Fruit fly (Drosophila melanogaster) whole organism, embryonic: ENCODE results near the gene cerv.

ENCODE experiments used
- CG10431 ChIP-seq: fragments of 200-800 bp; sonication (Bioruptor generic); optimal IDR thresholded peaks from 3 replicates; lab custom pipeline; 2018; ENCODE audit warnings: missing biosample characterization, mild to moderate bottlenecking, missing genetic modification characterization
- CG10462 ChIP-seq: fragments of 200-800 bp; sonication (Bioruptor generic); optimal IDR thresholded peaks from 2 replicates; lab custom pipeline; 2016; ENCODE audit warnings: missing biosample characterization, missing genetic modification characterization
- CG10959 ChIP-seq: fragments of 200-800 bp; sonication (Bioruptor generic); IDR thresholded peaks from 2 replicates; pipeline ENCODE4 v1.3.6; 2022; ENCODE audit warnings: missing biosample characterization, missing genetic modification characterization
- CG10979 ChIP-seq: fragments of 200-800 bp; sonication (Bioruptor generic); optimal IDR thresholded peaks from 2 replicates; lab custom pipeline; 2018; ENCODE audit warnings: missing biosample characterization, mild to moderate bottlenecking, missing genetic modification characterization, moderate library complexity
- CG11247 ChIP-seq: fragments of 200-800 bp; sonication (Bioruptor generic); IDR thresholded peaks from 2 replicates; pipeline ENCODE4 v1.3.6; 2022; ENCODE audit warnings: missing biosample characterization, missing genetic modification characterization
- CG11560 ChIP-seq: fragments of 200-800 bp; sonication (Bioruptor generic); IDR thresholded peaks from 3 replicates; pipeline ENCODE4 v1.3.6; 2022; ENCODE audit warnings: missing biosample characterization, missing genetic modification characterization
- CG11696 ChIP-seq: fragments of 200-800 bp; sonication (Bioruptor generic); IDR thresholded peaks from 2 replicates; pipeline ENCODE4 v1.3.6; 2022; ENCODE audit warnings: missing biosample characterization, missing genetic modification characterization
- CG1792 ChIP-seq: fragments of 200-800 bp; sonication (Bioruptor generic); optimal IDR thresholded peaks from 2 replicates; lab custom pipeline; 2016; ENCODE audit warnings: missing biosample characterization, missing genetic modification characterization
- CG31224 ChIP-seq: fragments of 200-800 bp; sonication (Bioruptor generic); IDR thresholded peaks from 2 replicates; pipeline ENCODE4 v1.3.6; 2022; ENCODE audit warnings: missing biosample characterization, missing genetic modification characterization
- CG32767 ChIP-seq: fragments of 200-800 bp; sonication (Bioruptor generic); IDR thresholded peaks from 2 replicates; pipeline ENCODE4 v1.3.6; 2022; ENCODE audit warnings: missing biosample characterization, missing genetic modification characterization
- CG3281 ChIP-seq: fragments of 200-800 bp; sonication (Bioruptor generic); optimal IDR thresholded peaks from 3 replicates; lab custom pipeline; 2017; ENCODE audit warnings: missing biosample characterization, mild to moderate bottlenecking, missing genetic modification characterization
- CG33557 ChIP-seq: fragments of 200-800 bp; sonication (Bioruptor generic); optimal IDR thresholded peaks from 2 replicates; lab custom pipeline; 2019; ENCODE audit warnings: missing biosample characterization, mild to moderate bottlenecking, missing genetic modification characterization, moderate library complexity
- CG4282 ChIP-seq: fragments of 200-800 bp; sonication (Bioruptor generic); optimal IDR thresholded peaks from 2 replicates; lab custom pipeline; 2016; ENCODE audit warnings: missing biosample characterization, missing genetic modification characterization
- CG4328 ChIP-seq: fragments of 200-800 bp; sonication (Bioruptor generic); optimal IDR thresholded peaks from 3 replicates; lab custom pipeline; 2017; ENCODE audit warnings: missing biosample characterization, missing genetic modification reagents, missing genetic modification characterization
- CG7372 ChIP-seq: fragments of 200-800 bp; sonication (Bioruptor generic); IDR thresholded peaks from 2 replicates; pipeline ENCODE4 v1.3.6; 2022; ENCODE audit warnings: missing biosample characterization, missing genetic modification characterization
- CG8944 ChIP-seq: fragments of 200-800 bp; sonication (Bioruptor generic); optimal IDR thresholded peaks from 3 replicates; lab custom pipeline; 2016; ENCODE audit warnings: missing biosample characterization, missing genetic modification characterization
- CG9437 ChIP-seq: fragments of 200-800 bp; sonication (Bioruptor generic); optimal IDR thresholded peaks from 2 replicates; lab custom pipeline; 2018; ENCODE audit warnings: missing biosample characterization, mild to moderate bottlenecking, missing genetic modification characterization
- D19A ChIP-seq: fragments of 200-800 bp; optimal IDR thresholded peaks from 3 replicates; lab custom pipeline; 2019; ENCODE audit warnings: missing biosample characterization, mild to moderate bottlenecking, missing genetic modification characterization, moderate library complexity
- Dfd ChIP-seq, 2 experiments: fragments of >200 bp; optimal IDR thresholded peaks; 2 replicates each; lab custom pipeline; 2017; ENCODE audit warnings: missing biosample characterization in 2 of 2, missing genetic modification characterization in 2 of 2
- Elba2 ChIP-seq: fragments of 200-800 bp; sonication (Bioruptor generic); optimal IDR thresholded peaks from 3 replicates; lab custom pipeline; 2016; ENCODE audit warnings: missing biosample characterization, missing genetic modification characterization
- Ets65A ChIP-seq: fragments of 200-800 bp; sonication (Bioruptor generic); peaks from one replicate; lab custom pipeline; 2016; ENCODE audit warnings: missing biosample characterization, missing genetic modification characterization
- Ets97D ChIP-seq: fragments of 200-800 bp; sonication (Bioruptor generic); optimal IDR thresholded peaks from 3 replicates; lab custom pipeline; 2016; ENCODE audit warnings: missing biosample characterization, missing genetic modification characterization
- GATAe ChIP-seq: fragments of 200-800 bp; sonication (Bioruptor generic); conservative IDR thresholded peaks from 2 replicates; pipeline ENCODE4 v1.3.6; 2022; ENCODE audit warnings: missing biosample characterization, missing genetic modification characterization
- HHEX ChIP-seq: fragments of 200-800 bp; sonication (Bioruptor generic); optimal IDR thresholded peaks from 3 replicates; lab custom pipeline; 2017; ENCODE audit warnings: missing biosample characterization, mild to moderate bottlenecking, missing genetic modification characterization, missing genetic modification reagents
- Hand ChIP-seq: fragments of 200-800 bp; sonication (Bioruptor generic); optimal IDR thresholded peaks from 2 replicates; lab custom pipeline; 2017; ENCODE audit warnings: mild to moderate bottlenecking, missing biosample characterization, missing genetic modification reagents, missing genetic modification characterization
- Hr3 ChIP-seq: fragments of 200-800 bp; sonication (Bioruptor generic); optimal IDR thresholded peaks from 3 replicates; lab custom pipeline; 2016; ENCODE audit warnings: missing biosample characterization, missing genetic modification characterization
- Max ChIP-seq: fragments of 200-800 bp; sonication (Bioruptor generic); optimal IDR thresholded peaks from 2 replicates; lab custom pipeline; 2016; ENCODE audit warnings: missing biosample characterization, mild to moderate bottlenecking, missing genetic modification characterization
- NC2α ChIP-seq: fragments of 200-800 bp; sonication (Bioruptor generic); optimal IDR thresholded peaks from 2 replicates; lab custom pipeline; 2016; ENCODE audit warnings: missing biosample characterization, missing genetic modification characterization
- Optix ChIP-seq: fragments of 200-800 bp; sonication (Bioruptor generic); IDR thresholded peaks from 3 replicates; pipeline ENCODE4 v1.3.6; 2022; ENCODE audit warnings: missing biosample characterization, missing genetic modification characterization
- Poxn ChIP-seq: fragments of 200-800 bp; sonication (Bioruptor generic); IDR thresholded peaks from 2 replicates; pipeline ENCODE4 v1.3.6; 2022; ENCODE audit warnings: missing biosample characterization, missing genetic modification characterization
- Sox102F ChIP-seq: fragments of 200-800 bp; sonication (Bioruptor generic); optimal IDR thresholded peaks from 2 replicates; lab custom pipeline; 2018; ENCODE audit warnings: missing biosample characterization, mild to moderate bottlenecking, missing genetic modification characterization, moderate library complexity
- YL-1 ChIP-seq: fragments of 200-800 bp; sonication (Bioruptor generic); optimal IDR thresholded peaks from 3 replicates; lab custom pipeline; 2017; ENCODE audit warnings: missing biosample characterization, mild to moderate bottlenecking, missing genetic modification characterization
- abd-A ChIP-seq: fragments of 200-800 bp; sonication (Bioruptor generic); optimal IDR thresholded peaks from 3 replicates; lab custom pipeline; 2019; ENCODE audit warnings: missing biosample characterization, mild to moderate bottlenecking, missing genetic modification characterization, moderate library complexity
- cato ChIP-seq: fragments of 200-800 bp; sonication (Bioruptor generic); optimal IDR thresholded peaks from 2 replicates; lab custom pipeline; 2016; ENCODE audit warnings: missing biosample characterization, missing genetic modification characterization, borderline replicate concordance
- dati ChIP-seq: fragments of 200-800 bp; sonication (Bioruptor generic); IDR thresholded peaks from 2 replicates; pipeline ENCODE4 v1.3.6; 2022; ENCODE audit warnings: missing biosample characterization, missing genetic modification characterization
- dm ChIP-seq: fragments of 200-800 bp; sonication (Bioruptor generic); optimal IDR thresholded peaks from 3 replicates; lab custom pipeline; 2016; ENCODE audit warnings: missing biosample characterization, missing genetic modification characterization
- eve ChIP-seq, 2 experiments: fragments of >200 bp; optimal IDR thresholded peaks; 2 replicates each; lab custom pipeline; 2017; ENCODE audit warnings: missing biosample characterization in 2 of 2, missing genetic modification characterization in 2 of 2
- fd3F ChIP-seq: fragments of 200-800 bp; sonication (Bioruptor generic); optimal IDR thresholded peaks from 2 replicates; lab custom pipeline; 2018; ENCODE audit warnings: missing biosample characterization, mild to moderate bottlenecking, missing genetic modification characterization, moderate library complexity
- her ChIP-seq: fragments of 200-800 bp; sonication (Bioruptor generic); optimal IDR thresholded peaks from 2 replicates; lab custom pipeline; 2016; ENCODE audit warnings: missing biosample characterization, missing genetic modification characterization
- hkb ChIP-seq, 2 experiments: fragments of 200-800 bp in 1 of 2; fragments of >200 bp in 1 of 2; sonication (Bioruptor generic) in 1 of 2; IDR thresholded peaks in 1 of 2; optimal IDR thresholded peaks in 1 of 2; 2 replicates each; pipeline versions ENCODE4 v1.3.6 to Lab custom; 2017 to 2022; ENCODE audit warnings: missing biosample characterization in 1 of 2, missing genetic modification characterization in 1 of 2
- insv ChIP-seq, 2 experiments: fragments of 200-800 bp; sonication (Bioruptor generic); optimal IDR thresholded peaks; 3 replicates each; lab custom pipeline; 2016 to 2018; ENCODE audit warnings: missing biosample characterization in 2 of 2, missing genetic modification characterization in 2 of 2
- lilli ChIP-seq: fragments of 200-800 bp; sonication (Bioruptor generic); optimal IDR thresholded peaks from 3 replicates; lab custom pipeline; 2016; ENCODE audit warnings: missing biosample characterization, missing genetic modification characterization
- peb ChIP-seq: fragments of 200-800 bp; sonication (Bioruptor generic); IDR thresholded peaks from 2 replicates; pipeline ENCODE4 v1.3.6; 2022; ENCODE audit warnings: missing biosample characterization, missing genetic modification characterization
- rib ChIP-seq: fragments of 200-800 bp; sonication (Bioruptor generic); IDR thresholded peaks from 2 replicates; pipeline ENCODE4 v1.3.6; 2022; ENCODE audit warnings: missing biosample characterization, missing genetic modification characterization
- stc ChIP-seq: fragments of 200-800 bp; sonication (Bioruptor generic); IDR thresholded peaks from 2 replicates; pipeline ENCODE4 v1.3.6; 2022; ENCODE audit warnings: missing biosample characterization, missing genetic modification characterization
- stwl ChIP-seq: fragments of 200-800 bp; sonication (Bioruptor generic); optimal IDR thresholded peaks from 3 replicates; lab custom pipeline; 2018; ENCODE audit warnings: missing biosample characterization, mild to moderate bottlenecking, missing genetic modification characterization, moderate library complexity
- tin ChIP-seq: fragments of 200-800 bp; sonication (Bioruptor generic); optimal IDR thresholded peaks from 3 replicates; lab custom pipeline; 2016; ENCODE audit warnings: missing biosample characterization, missing genetic modification characterization
- tna ChIP-seq: fragments of 200-800 bp; sonication (Bioruptor generic); IDR thresholded peaks from 2 replicates; pipeline ENCODE4 v1.3.6; 2022; ENCODE audit warnings: missing biosample characterization, missing genetic modification characterization; ENCODE audit not compliant: partially characterized antibody
- vnd ChIP-seq: fragments of 200-800 bp; sonication (Bioruptor generic); IDR thresholded peaks from 3 replicates; pipeline ENCODE4 v1.3.6; 2022; ENCODE audit warnings: missing biosample characterization, missing genetic modification characterization; ENCODE audit not compliant: partially characterized antibody
- wor ChIP-seq: fragments of 200-800 bp; sonication (Bioruptor generic); IDR thresholded peaks from 2 replicates; pipeline ENCODE4 v1.3.6; 2022; ENCODE audit warnings: missing biosample characterization, missing genetic modification characterization

Gene cerv

DNA sequence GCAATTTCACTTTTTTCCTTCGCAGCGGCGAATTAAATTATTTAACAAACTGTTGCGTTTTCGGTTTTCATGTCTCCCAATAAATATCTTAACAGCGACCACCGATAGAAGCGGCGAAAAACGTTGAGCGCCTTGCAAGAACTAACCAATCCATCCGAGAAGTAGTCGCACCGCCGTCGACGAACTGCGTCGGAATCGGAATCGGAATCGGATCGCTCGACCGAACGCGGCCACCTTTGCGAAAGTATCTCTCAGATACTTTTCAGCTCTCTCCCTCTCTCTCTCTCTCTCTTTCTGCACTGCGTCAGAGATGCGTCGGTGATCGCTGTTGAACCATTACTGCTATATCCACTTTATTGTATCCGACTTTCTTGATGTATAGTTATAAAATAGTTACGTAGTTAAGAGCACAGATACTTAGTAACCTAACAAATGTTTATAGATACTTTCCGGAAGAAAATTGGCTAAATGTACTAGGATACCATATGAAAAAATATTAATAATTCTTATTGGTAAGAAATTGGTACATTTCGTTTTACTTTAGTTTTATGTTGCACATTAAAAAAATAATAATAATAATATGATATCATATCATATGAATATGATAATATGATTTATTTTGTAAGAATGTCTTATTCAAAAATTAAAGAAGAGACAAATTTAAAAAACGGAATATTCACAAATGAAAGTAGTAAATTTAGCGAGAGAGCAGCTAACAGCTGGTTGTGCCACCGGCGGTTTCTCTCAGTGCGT lies 15.7 kb upstream of the cerv start, which contains the start of gene Chsy (continued):
- TF ChIP-seq NC2α, result no peak
- TF ChIP-seq CG10979, result no peak
- no peak for TF ChIP-seq CG33557 (GFP tag; lab: Kevin White, UChicago)
- TF ChIP-seq Dfd (GFP tag; optimal IDR thresholded peaks at IDR 0.05; lab: Kevin White, UChicago), result no peak
- TF ChIP-seq CG1792 (GFP tag; lab: Kevin White, UChicago), result no peak
- TF ChIP-seq Hr3 (GFP tag; lab: Kevin White, UChicago), result no peak
- no peak for TF ChIP-seq dati (GFP tag; lab: Robert Waterston, UW)
- TF ChIP-seq CG10431 (GFP tag; lab: Kevin White, UChicago), result no peak
- TF ChIP-seq peb, result no peak
- no peak for TF ChIP-seq CG11247
- no peak for TF ChIP-seq CG10462 (GFP tag; lab: Kevin White, UChicago)
- TF ChIP-seq her (GFP tag; lab: Kevin White, UChicago), result no peak
- no peak for TF ChIP-seq vnd (GFP tag; lab: Robert Waterston, UW)
- TF ChIP-seq stwl (tag; lab: Kevin White, UChicago), result no peak
- no peak for TF ChIP-seq insv (GFP tag; optimal IDR thresholded peaks at IDR 0.05; lab: Kevin White, UChicago)
- no peak for TF ChIP-seq D19A (tag; lab: Kevin White, UChicago)
- TF ChIP-seq Ets97D (GFP tag; lab: Kevin White, UChicago), result no peak
- TF ChIP-seq Elba2 (GFP tag; lab: Kevin White, UChicago), result peak; percentile 1
- no peak for TF ChIP-seq wor (GFP tag; lab: Robert Waterston, UW)
- TF ChIP-seq CG4328 (GFP tag; lab: Kevin White, UChicago), result no peak
- no peak for TF ChIP-seq GATAe (GFP tag; lab: Robert Waterston, UW)
- peak; percentile 60 for TF ChIP-seq CG9437 (GFP tag; lab: Kevin White, UChicago)
- no peak for TF ChIP-seq tin (GFP tag; lab: Kevin White, UChicago)
- no peak for TF ChIP-seq Hand (GFP tag; lab: Kevin White, UChicago)
- no peak for TF ChIP-seq abd-A (tag; lab: Kevin White, UChicago)
- TF ChIP-seq fd3F (GFP tag; lab: Kevin White, UChicago), result no peak
- no peak for TF ChIP-seq CG8944 (GFP tag; lab: Kevin White, UChicago)
- no peak for TF ChIP-seq hkb (optimal IDR thresholded peaks at IDR 0.05; lab: Kevin White, UChicago)
- no peak for TF ChIP-seq hkb (GFP tag; IDR thresholded peaks at IDR 0.05; lab: Robert Waterston, UW)
- TF ChIP-seq lilli (GFP tag; lab: Kevin White, UChicago), result no peak
- TF ChIP-seq CG3281, result no peak
- TF ChIP-seq CG31224 (GFP tag; lab: Robert Waterston, UW), result no peak
- no peak for TF ChIP-seq Optix (GFP tag; lab: Robert Waterston, UW)
- TF ChIP-seq eve (GFP tag; optimal IDR thresholded peaks at IDR 0.05; lab: Kevin White, UChicago), result no peak
- no peak for TF ChIP-seq cato (GFP tag; lab: Kevin White, UChicago)
- TF ChIP-seq stc, result 0 out of 2 replicates have a peak, but pooled peaks have one; percentile 20
- TF ChIP-seq YL-1, result no peak
- no peak for TF ChIP-seq CG32767 (GFP tag; lab: Robert Waterston, UW)
- no peak for TF ChIP-seq Sox102F (GFP tag; lab: Kevin White, UChicago)
- no peak for TF ChIP-seq Max (GFP tag; lab: Kevin White, UChicago)
- TF ChIP-seq rib, result no peak; the same call in 1 of the 2 replicates
- no peak for TF ChIP-seq CG10959 (GFP tag; lab: Robert Waterston, UW)
- no peak for TF ChIP-seq tna
- no peak for TF ChIP-seq CG11696 (GFP tag; lab: Robert Waterston, UW)
- no peak for TF ChIP-seq CG11560 (tag; lab: Robert Waterston, UW)
- TF ChIP-seq CG4282, result no peak
- 0 out of 2 replicates have a peak, but pooled peaks have one; percentile 8 for TF ChIP-seq CG7372 (GFP tag; lab: Robert Waterston, UW)
- no peak for TF ChIP-seq Poxn (GFP tag; lab: Robert Waterston, UW)
- no peak for TF ChIP-seq Ets65A (GFP tag; lab: Kevin White, UChicago)
- no peak for TF ChIP-seq HHEX
- TF ChIP-seq dm (GFP tag; lab: Kevin White, UChicago), result no peak
